Worm (Caenorhabditis elegans) whole organism, young adult: Measurements from ENCODE around the gene sru-23.

Experiments used
- C06A6.2 ChIP-seq: fragments of 200-800 bp; sonication (Bioruptor generic); conservative IDR thresholded peaks from 2 replicates; pipeline ENCODE4 v1.3.6; 2022; ENCODE audit warnings: missing genetic modification characterization, missing compliant biosample characterization
- F33H1.4 ChIP-seq: fragments of 200-800 bp; sonication (Bioruptor generic); IDR thresholded peaks from 2 replicates; pipeline ENCODE4 v1.3.6; 2022; ENCODE audit warnings: missing genetic modification reagents, missing genetic modification characterization, missing compliant biosample characterization
- F49E8.2 ChIP-seq: sonication (generic microtip); optimal IDR thresholded peaks from 3 replicates; lab custom pipeline; 2017; ENCODE audit warnings: missing genetic modification characterization, mild to moderate bottlenecking, missing compliant biosample characterization, antibody characterized with exemption, moderate library complexity; ENCODE audit not compliant: insufficient read depth
- ccch-3 ChIP-seq: fragments of 200-800 bp; sonication (Bioruptor generic); optimal IDR thresholded peaks from 2 replicates; lab custom pipeline; 2018; ENCODE audit warnings: mild to moderate bottlenecking, missing genetic modification characterization, missing compliant biosample characterization
- chd-7 ChIP-seq: sonication (generic microtip); optimal IDR thresholded peaks from 2 replicates; lab custom pipeline; 2016; ENCODE audit warnings: mild to moderate bottlenecking, missing genetic modification characterization, moderate library complexity, missing compliant biosample characterization
- ets-4 ChIP-seq: fragments of 200-800 bp; sonication (Bioruptor generic); optimal IDR thresholded peaks from 2 replicates; lab custom pipeline; 2018; ENCODE audit warnings: mild to moderate bottlenecking, missing genetic modification characterization, missing compliant biosample characterization
- hmg-20 ChIP-seq: fragments of 200-800 bp; sonication (Bioruptor generic); IDR thresholded peaks from 2 replicates; pipeline ENCODE4 v1.3.6; 2022; ENCODE audit warnings: missing genetic modification reagents, missing genetic modification characterization, missing compliant biosample characterization
- lsy-27 ChIP-seq: sonication (generic microtip); optimal IDR thresholded peaks from 2 replicates; lab custom pipeline; 2017; ENCODE audit warnings: missing genetic modification characterization, mild to moderate bottlenecking, missing compliant biosample characterization, antibody characterized with exemption, missing genotype, borderline replicate concordance; ENCODE audit not compliant: insufficient read depth
- mcd-1 ChIP-seq: fragments of 200-800 bp; sonication (Bioruptor generic); IDR thresholded peaks from 2 replicates; pipeline ENCODE4 v1.3.6; 2022; ENCODE audit warnings: missing genetic modification reagents, missing genetic modification characterization, missing compliant biosample characterization
- nhr-120 ChIP-seq: fragments of 200-800 bp; sonication (Bioruptor generic); IDR thresholded peaks from 2 replicates; pipeline ENCODE4 v1.3.6; 2022; ENCODE audit warnings: missing genetic modification characterization, missing compliant biosample characterization
- sea-2 ChIP-seq: fragments of 200-800 bp; sonication (Bioruptor generic); IDR thresholded peaks from 2 replicates; pipeline ENCODE4 v1.3.6; 2022; ENCODE audit warnings: missing genetic modification characterization, missing compliant biosample characterization
- snpc-4 ChIP-seq, 5 experiments: fragments of 150-350 bp in 1 of 5; sonication (generic microtip) in 4 of 5; optimal IDR thresholded peaks; 2 replicates each; lab custom pipeline; 2014 to 2018; ENCODE audit warnings: missing genetic modification characterization in 5 of 5, missing biosample characterization in 3 of 5, antibody characterized with exemption in 2 of 5, mild to moderate bottlenecking in 2 of 5, missing compliant biosample characterization in 2 of 5, missing genotype in 2 of 5, moderate library complexity in 2 of 5, missing genetic modification reagents in 1 of 5
- unc-62 ChIP-seq: fragments of 150-350 bp; optimal IDR thresholded peaks from 2 replicates; lab custom pipeline; 2014; ENCODE audit warnings: missing biosample characterization, missing genetic modification reagents, missing genetic modification characterization
- xnd-1 ChIP-seq: sonication (generic microtip); optimal IDR thresholded peaks from 2 replicates; lab custom pipeline; 2016; ENCODE audit warnings: missing genotype, missing genetic modification reagents, missing genetic modification characterization, missing compliant biosample characterization

- no peak for TF ChIP-seq nhr-120 (GFP tag; lab: Robert Waterston, UW)
- no peak for TF ChIP-seq chd-7 (tag; lab: Kevin White, UChicago)
- TF ChIP-seq sea-2 (GFP tag; lab: Robert Waterston, UW): no peak
- TF ChIP-seq mcd-1 (GFP tag; lab: Robert Waterston, UW): no peak
- TF ChIP-seq C06A6.2 (GFP tag; lab: Robert Waterston, UW): no peak
- no peak for TF ChIP-seq F49E8.2
- TF ChIP-seq xnd-1 (tag; lab: Kevin White, UChicago): no peak
- no peak for TF ChIP-seq hmg-20 (GFP tag; lab: Robert Waterston, UW)
- TF ChIP-seq unc-62 (GFP tag; lab: Kevin White, UChicago): no peak
- no peak for TF ChIP-seq lsy-27 (tag; lab: Kevin White, UChicago)
- no peak for TF ChIP-seq ets-4
- TF ChIP-seq ccch-3: no peak
- no peak for TF ChIP-seq snpc-4 (GFP tag; optimal IDR thresholded peaks at IDR 0.05; lab: Kevin White, UChicago)
- TF ChIP-seq snpc-4 (tag; optimal IDR thresholded peaks at IDR 0.05; lab: Kevin White, UChicago): no peak
- no peak for TF ChIP-seq F33H1.4 (GFP tag; lab: Robert Waterston, UW)
Observed at ce11 chrV:15988074-15988473, 15.7 kb upstream of the sru-23 start, which contains the start of gene F36G9.15.
